Worm (Caenorhabditis elegans): Measurements from ENCODE around the gene syp-1.

The syp-1 gene

DNA sequence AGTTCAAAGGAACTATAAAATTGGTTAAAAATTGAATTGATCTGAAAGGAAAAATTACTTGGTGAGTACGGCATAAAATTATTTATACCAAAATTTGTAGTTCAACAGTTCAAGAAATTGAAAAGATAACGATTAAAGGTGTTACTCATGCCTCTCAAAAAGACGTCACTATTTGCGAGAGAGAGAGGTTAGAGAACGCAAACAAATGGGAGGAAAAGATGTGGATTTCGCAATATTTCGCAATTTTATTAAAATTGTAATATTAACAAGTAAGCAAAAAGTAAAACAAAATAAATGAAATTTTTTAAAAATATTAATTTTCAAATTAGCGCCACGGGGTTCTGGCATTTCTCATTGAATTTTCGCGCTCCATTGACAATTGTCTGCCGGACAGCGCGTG is 8.9 kb upstream of the syp-1 start, which contains the start of gene F13A7.11:
F13A7.11 (minus strand) TSS at position 174 of the 400 bp plus-strand sequence.
- TF ChIP-seq pha-4 (tag; optimal IDR thresholded peaks at IDR 0.05) (peak; percentile 46), nhr-76 (tag; optimal IDR thresholded peaks at IDR 0.05) (no peak), lin-39 (tag; optimal IDR thresholded peaks at IDR 0.05) (no peak), jun-1 (tag; optimal IDR thresholded peaks at IDR 0.05) (peak; percentile 36), elt-1 (tag; optimal IDR thresholded peaks at IDR 0.05) (no peak), hmg-11 (tag; optimal IDR thresholded peaks at IDR 0.05) (peak; percentile 1), fkh-2 (tag; optimal IDR thresholded peaks at IDR 0.05) (no peak), elt-2 (tag; optimal IDR thresholded peaks at IDR 0.05) (peak; percentile 74), nhr-77 (tag; optimal IDR thresholded peaks at IDR 0.05) (no peak), pqm-1 (tag; optimal IDR thresholded peaks at IDR 0.05) (peak; percentile 86), ceh-9 (tag; optimal IDR thresholded peaks at IDR 0.05) (no peak), nhr-43 (tag; optimal IDR thresholded peaks at IDR 0.05; ENCODE audit: poor library complexity, severe bottlenecking) (no peak), ceh-28 (tag; optimal IDR thresholded peaks at IDR 0.05) (peak; percentile 8), nhr-11 (tag; optimal IDR thresholded peaks at IDR 0.05) (no peak), tbx-2 (tag; optimal IDR thresholded peaks at IDR 0.05) (no peak), egl-5 (tag; optimal IDR thresholded peaks at IDR 0.05) (no peak), nhr-23 (tag; optimal IDR thresholded peaks at IDR 0.05) (peak; percentile 23)

DNA sequence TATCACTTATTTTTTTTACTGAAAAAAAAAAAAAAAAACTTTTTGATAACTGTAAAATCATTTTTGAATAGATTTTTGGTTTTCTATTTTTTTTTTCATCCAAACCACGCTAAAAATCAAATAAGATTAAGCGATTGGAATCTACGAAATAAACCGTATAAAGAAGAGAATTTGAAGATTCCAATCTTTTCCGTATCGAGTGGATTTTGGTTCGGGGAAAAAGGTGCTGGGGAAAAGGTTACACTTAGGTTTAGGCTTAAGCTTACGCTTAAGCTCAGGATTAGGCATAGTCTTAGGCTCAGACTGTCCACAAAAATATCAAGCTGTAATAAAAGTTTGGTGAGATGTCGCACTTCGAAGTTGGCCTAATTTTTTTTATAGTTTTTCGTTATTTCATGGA is 8.3 kb upstream of the syp-1 start, which contains the start of gene F13A7.12:
F13A7.12 (plus strand) TSS at position 301 of the 400 bp plus-strand sequence.
- TF ChIP-seq ceh-9 (tag; optimal IDR thresholded peaks at IDR 0.05) (no peak), nhr-76 (tag; optimal IDR thresholded peaks at IDR 0.05) (no peak), mml-1 (tag; optimal IDR thresholded peaks at IDR 0.05) (no peak), fkh-10 (GFP tag; optimal IDR thresholded peaks at IDR 0.05) (no peak), elt-3 (tag; optimal IDR thresholded peaks at IDR 0.05) (no peak), nhr-77 (tag; optimal IDR thresholded peaks at IDR 0.05) (no peak), sea-2 (GFP tag; optimal IDR thresholded peaks at IDR 0.05) (no peak), fos-1 (tag; optimal IDR thresholded peaks at IDR 0.05) (no peak), nhr-28 (tag; optimal IDR thresholded peaks at IDR 0.05) (no peak), lin-39 (tag; optimal IDR thresholded peaks at IDR 0.05) (no peak), fkh-2 (tag; optimal IDR thresholded peaks at IDR 0.05) (no peak), daf-12 (tag; optimal IDR thresholded peaks at IDR 0.05) (no peak), unc-39 (tag; optimal IDR thresholded peaks at IDR 0.05) (no peak), hmg-11 (tag; optimal IDR thresholded peaks at IDR 0.05) (no peak), egl-27 (tag; optimal IDR thresholded peaks at IDR 0.05) (no peak), nhr-11 (tag; optimal IDR thresholded peaks at IDR 0.05) (no peak), elt-1 (tag; optimal IDR thresholded peaks at IDR 0.05) (no peak), ceh-28 (tag; optimal IDR thresholded peaks at IDR 0.05) (no peak), tbx-2 (tag; optimal IDR thresholded peaks at IDR 0.05) (no peak), ama-1 (optimal IDR thresholded peaks at IDR 0.05) (no peak)

DNA sequence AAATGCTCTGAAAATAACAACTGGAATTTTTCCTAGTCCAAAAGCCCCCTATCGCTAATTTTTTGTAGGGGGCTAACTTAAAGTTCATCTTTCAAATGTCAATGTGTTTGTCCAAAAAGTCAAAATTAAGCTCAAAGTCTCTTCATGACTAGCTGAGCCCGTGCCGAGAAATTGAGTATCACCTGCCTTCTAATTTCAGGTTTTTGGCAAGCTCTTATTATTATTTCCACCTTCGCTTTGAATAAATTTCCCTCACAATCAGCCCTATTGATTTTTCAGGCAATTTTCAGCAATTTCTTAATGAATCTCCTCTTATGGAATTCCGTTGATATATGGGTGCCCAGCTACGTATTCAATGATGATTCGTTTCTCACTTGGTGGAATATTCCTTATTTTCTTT is 4.7 kb upstream of the syp-1 start, which contains the start of gene sre-36:
sre-36 (plus strand) TSS at position 301 of the 400 bp plus-strand sequence.
- TF ChIP-seq pqm-1 (tag; optimal IDR thresholded peaks at IDR 0.05) (no peak), nhr-23 (tag; optimal IDR thresholded peaks at IDR 0.05) (no peak), unc-39 (tag; optimal IDR thresholded peaks at IDR 0.05) (no peak), egl-5 (tag; optimal IDR thresholded peaks at IDR 0.05) (no peak), elt-2 (tag; optimal IDR thresholded peaks at IDR 0.05) (no peak), nhr-76 (tag; optimal IDR thresholded peaks at IDR 0.05) (no peak), mml-1 (tag; optimal IDR thresholded peaks at IDR 0.05) (no peak), daf-12 (tag; optimal IDR thresholded peaks at IDR 0.05) (no peak)

DNA sequence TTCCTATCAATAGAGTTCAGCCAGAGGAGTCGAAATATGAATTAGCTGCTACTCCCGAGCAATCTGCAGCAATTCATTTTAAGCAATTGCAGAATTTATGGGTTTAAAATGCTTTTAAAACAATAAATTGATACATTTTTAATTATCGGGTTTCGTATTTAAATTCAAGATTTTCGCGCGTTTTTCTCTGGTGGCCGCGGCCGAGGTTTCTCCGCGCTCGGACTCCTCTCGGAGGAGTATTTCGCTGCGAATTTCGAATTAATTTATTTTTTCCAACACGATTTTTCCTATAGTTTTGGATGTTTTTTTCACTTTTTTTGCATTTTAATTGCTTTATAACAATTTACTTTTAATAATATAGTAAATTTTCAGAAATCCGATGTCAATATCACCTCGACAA is 2.6 kb upstream of the syp-1 start, which contains the start of gene F13A7.14:
F13A7.14 (plus strand) TSS at position 373 of the 400 bp plus-strand sequence.
- TF ChIP-seq fkh-2 (tag; optimal IDR thresholded peaks at IDR 0.05) (no peak), pha-4 (tag; optimal IDR thresholded peaks at IDR 0.05) (peak; percentile 73), nfya-1 (tag; optimal IDR thresholded peaks at IDR 0.05; ENCODE audit: insufficient read depth) (peak; percentile 83), ceh-28 (tag; optimal IDR thresholded peaks at IDR 0.05) (peak; percentile 16), unc-39 (tag; optimal IDR thresholded peaks at IDR 0.05) (no peak), hmg-11 (tag; optimal IDR thresholded peaks at IDR 0.05) (peak; percentile 63), ztf-11 (tag; optimal IDR thresholded peaks at IDR 0.05) (no peak), elt-2 (tag; optimal IDR thresholded peaks at IDR 0.05) (peak; percentile 41), ZK546.5 (tag; optimal IDR thresholded peaks at IDR 0.05) (no peak), nhr-76 (tag; optimal IDR thresholded peaks at IDR 0.05) (no peak), fkh-10 (GFP tag; optimal IDR thresholded peaks at IDR 0.05) (peak; percentile 14), nhr-237 (tag; optimal IDR thresholded peaks at IDR 0.05) (no peak), nhr-43 (tag; optimal IDR thresholded peaks at IDR 0.05; ENCODE audit: poor library complexity, severe bottlenecking) (peak; percentile 90), ceh-16 (tag; optimal IDR thresholded peaks at IDR 0.05) (no peak), nhr-12 (tag; optimal IDR thresholded peaks at IDR 0.05) (no peak), pqm-1 (tag; optimal IDR thresholded peaks at IDR 0.05) (peak; percentile 26), elt-3 (tag; optimal IDR thresholded peaks at IDR 0.05) (no peak), jun-1 (tag; optimal IDR thresholded peaks at IDR 0.05) (no peak), snpc-4 (tag; optimal IDR thresholded peaks at IDR 0.05) (peak; percentile 88), eor-1 (tag; optimal IDR thresholded peaks at IDR 0.05) (no peak), egl-5 (tag; optimal IDR thresholded peaks at IDR 0.05) (no peak), mdl-1 (tag; optimal IDR thresholded peaks at IDR 0.05) (no peak), sea-2 (GFP tag; optimal IDR thresholded peaks at IDR 0.05) (no peak), ceh-82 (tag; optimal IDR thresholded peaks at IDR 0.05) (no peak), nhr-28 (tag; optimal IDR thresholded peaks at IDR 0.05) (no peak), daf-12 (tag; optimal IDR thresholded peaks at IDR 0.05) (no peak), skn-1 (tag; optimal IDR thresholded peaks at IDR 0.05) (peak; percentile 29), unc-62 (GFP tag; optimal IDR thresholded peaks at IDR 0.05) (no peak), tbx-2 (tag; optimal IDR thresholded peaks at IDR 0.05) (no peak), nhr-67 (tag; optimal IDR thresholded peaks at IDR 0.05) (no peak), ztf-4 (tag; optimal IDR thresholded peaks at IDR 0.05) (no peak), aly-2 (tag; optimal IDR thresholded peaks at IDR 0.05) (no peak), nhr-77 (tag; optimal IDR thresholded peaks at IDR 0.05) (no peak), ama-1 (optimal IDR thresholded peaks at IDR 0.05) (no peak)
